Worm (Caenorhabditis elegans): ENCODE measurements around the gene gpx-5.

gpx-5 gene

DNA sequence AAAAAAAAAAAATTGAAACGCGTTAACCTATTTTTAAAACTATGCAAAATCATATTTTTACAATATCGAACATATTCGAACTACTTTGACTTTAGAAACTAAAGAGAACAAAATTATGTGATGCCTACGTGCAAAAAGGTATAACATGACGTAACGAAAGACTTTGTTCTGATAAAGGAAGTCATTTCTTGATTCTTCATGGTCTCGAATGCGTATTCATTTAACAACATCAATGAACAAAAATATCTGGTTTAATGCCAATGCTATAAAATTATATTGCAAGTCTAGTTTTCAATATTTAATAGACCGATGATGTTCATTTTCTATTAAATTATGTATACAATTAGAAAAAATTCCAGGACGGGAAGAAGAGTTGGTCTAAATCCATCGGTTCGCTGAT lies 48.5 kb upstream of the gpx-5 start:
- TF ChIP-seq Y116A8C.19 (tag; optimal IDR thresholded peaks at IDR 0.05; ENCODE audit: borderline replicate concordance) (no peak), nhr-11 (tag; optimal IDR thresholded peaks at IDR 0.05) (no peak), egl-13 (tag; optimal IDR thresholded peaks at IDR 0.05) (no peak), ceh-82 (tag; optimal IDR thresholded peaks at IDR 0.05) (no peak), lin-13 (GFP tag; optimal IDR thresholded peaks at IDR 0.05) (no peak), ceh-63 (GFP tag; optimal IDR thresholded peaks at IDR 0.05) (no peak), efl-1 (optimal IDR thresholded peaks at IDR 0.05) (no peak), efl-1 (GFP tag; optimal IDR thresholded peaks at IDR 0.05 in 1 of 2) (no peak), fkh-8 (tag; optimal IDR thresholded peaks at IDR 0.05) (no peak), unc-62 (GFP tag; optimal IDR thresholded peaks at IDR 0.05) (no peak), C16A3.4 (tag; optimal IDR thresholded peaks at IDR 0.05) (no peak), zag-1 (tag; optimal IDR thresholded peaks at IDR 0.05) (no peak), mep-1 (tag; optimal IDR thresholded peaks at IDR 0.05) (no peak), alr-1 (tag; optimal IDR thresholded peaks at IDR 0.05; ENCODE audit: borderline replicate concordance) (no peak), elt-3 (tag; optimal IDR thresholded peaks at IDR 0.05) (no peak), nhr-19 (GFP tag; conservative IDR thresholded peaks at IDR 0.05) (no peak), nhr-90 (tag; optimal IDR thresholded peaks at IDR 0.05; ENCODE audit: poor library complexity) (peak; percentile 14), ztf-11 (tag; optimal IDR thresholded peaks at IDR 0.05) (no peak), C04F5.9 (tag; optimal IDR thresholded peaks at IDR 0.05) (no peak), swsn-7 (tag; optimal IDR thresholded peaks at IDR 0.05) (no peak), dpl-1 (GFP tag; optimal IDR thresholded peaks at IDR 0.05) (no peak), grh-1 (GFP tag; IDR thresholded peaks at IDR 0.05) (no peak), nhr-71 (tag; optimal IDR thresholded peaks at IDR 0.05) (peak; percentile 16), tbx-2 (tag; optimal IDR thresholded peaks at IDR 0.05) (no peak), unc-30 (tag; optimal IDR thresholded peaks at IDR 0.05) (no peak), nhr-20 (tag; optimal IDR thresholded peaks at IDR 0.05) (peak; percentile 2), nhr-85 (tag) (peak; percentile 64), dsc-1 (tag; optimal IDR thresholded peaks at IDR 0.05) (no peak), lir-3 (tag; optimal IDR thresholded peaks at IDR 0.05; ENCODE audit: poor library complexity) (no peak), sox-4 (tag; optimal IDR thresholded peaks at IDR 0.05) (no peak), F16B12.6 (tag; optimal IDR thresholded peaks at IDR 0.05) (no peak), pag-3 (tag; optimal IDR thresholded peaks at IDR 0.05; ENCODE audit: borderline replicate concordance, insufficient read depth) (no peak), unc-98 (GFP tag; IDR thresholded peaks at IDR 0.05) (no peak)

DNA sequence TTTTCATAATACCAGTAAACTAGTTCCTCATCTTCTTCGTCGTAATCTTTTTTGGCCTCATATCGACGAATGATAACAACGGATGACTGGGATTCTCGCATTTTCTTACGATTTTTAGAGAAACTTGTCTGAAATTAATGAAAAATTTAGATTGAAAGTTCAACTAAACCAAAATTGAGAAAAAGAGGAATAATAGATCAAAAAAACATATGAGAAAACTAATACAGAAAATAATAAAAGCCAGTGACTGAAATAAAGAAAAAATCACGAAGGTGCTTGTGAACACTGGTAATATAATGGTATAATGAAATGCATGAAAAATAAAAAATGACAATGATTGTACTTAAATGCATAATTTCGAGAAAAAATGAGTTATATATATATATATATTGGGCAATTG lies 47.8 kb upstream of the gpx-5 start, which contains the start of gene C07B5.8:
Gene C07B5.8, minus strand, starts transcription at position 101 of the 400 bp plus-strand sequence.
- no peak for TF ChIP-seq lsy-2 (tag; optimal IDR thresholded peaks at IDR 0.05)
- TF ChIP-seq ceh-90 (tag; optimal IDR thresholded peaks at IDR 0.05) = no peak
- no peak for TF ChIP-seq pax-3 (tag; optimal IDR thresholded peaks at IDR 0.05)
- no peak for TF ChIP-seq nhr-12 (tag; optimal IDR thresholded peaks at IDR 0.05)
- no peak for TF ChIP-seq mep-1 (tag; optimal IDR thresholded peaks at IDR 0.05)
- no peak for TF ChIP-seq ceh-63 (GFP tag; optimal IDR thresholded peaks at IDR 0.05)
- no peak for TF ChIP-seq lin-15B (tag; optimal IDR thresholded peaks at IDR 0.05)
- TF ChIP-seq zip-4 (GFP tag; optimal IDR thresholded peaks at IDR 0.05) = no peak

DNA sequence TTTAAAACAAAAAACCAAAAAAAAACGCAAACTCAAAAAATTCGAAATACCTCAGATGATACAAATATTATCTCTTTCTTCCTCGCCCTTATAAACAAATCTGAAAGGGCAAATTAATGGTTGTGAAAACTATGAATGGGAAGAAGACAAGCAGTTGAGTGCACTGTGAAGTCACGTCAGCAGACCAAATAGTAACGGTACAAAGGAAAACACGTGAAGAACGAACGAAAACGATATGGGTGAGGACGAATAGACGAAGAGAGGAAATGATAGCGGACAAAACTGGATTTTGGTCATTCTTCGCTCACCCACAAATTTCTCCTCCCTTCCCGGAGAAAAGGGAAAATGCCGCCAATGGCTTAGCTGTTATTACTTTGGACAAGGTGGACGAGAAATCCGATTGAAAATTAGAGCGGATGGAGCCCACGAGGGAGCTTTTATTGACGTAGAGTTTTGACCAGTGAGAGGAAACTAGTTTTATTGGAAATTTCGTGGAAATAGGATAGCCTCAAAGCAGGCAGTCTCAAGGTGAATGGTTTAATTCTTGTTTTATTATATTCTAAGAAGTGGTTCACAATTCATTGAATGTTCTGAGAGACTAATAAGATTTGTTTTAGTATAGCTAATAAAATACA lies 46.8 kb upstream of the gpx-5 start:
- TF ChIP-seq aly-2 (tag; optimal IDR thresholded peaks at IDR 0.05) (no peak), nhr-47 (tag; optimal IDR thresholded peaks at IDR 0.05) (peak; percentile 37), mdl-1 (tag; optimal IDR thresholded peaks at IDR 0.05) (peak in 1 of 2 experiments; percentile 62), zag-1 (tag; optimal IDR thresholded peaks at IDR 0.05) (no peak), dpl-1 (GFP tag; optimal IDR thresholded peaks at IDR 0.05) (no peak), hlh-17 (GFP tag; optimal IDR thresholded peaks at IDR 0.05; ENCODE audit: borderline replicate concordance) (no peak), hpl-2 (GFP tag; optimal IDR thresholded peaks at IDR 0.05) (no peak), ztf-4 (tag; optimal IDR thresholded peaks at IDR 0.05) (no peak), tlp-1 (tag; optimal IDR thresholded peaks at IDR 0.05) (no peak), mab-9 (GFP tag; IDR thresholded peaks at IDR 0.05) (no peak), nhr-11 (tag; optimal IDR thresholded peaks at IDR 0.05) (no peak), hlh-4 (tag; optimal IDR thresholded peaks at IDR 0.05) (no peak), pqm-1 (tag; optimal IDR thresholded peaks at IDR 0.05) (no peak), ces-1 (GFP tag; optimal IDR thresholded peaks at IDR 0.05) (no peak), nhr-12 (tag; optimal IDR thresholded peaks at IDR 0.05) (no peak), ceh-90 (tag; optimal IDR thresholded peaks at IDR 0.05) (no peak), xbp-1 (tag; optimal IDR thresholded peaks at IDR 0.05) (no peak)
